Worm (Caenorhabditis elegans) whole organism, L3 larva: ENCODE measurements around the gene F56C4.2.
A peak's percentile ranks its signal among the peaks of the same experiment; 100 is the strongest.

Experiments used
- R02D3.7 ChIP-seq: fragments of 150-350 bp; optimal IDR thresholded peaks from 2 replicates; lab custom pipeline; 2014; ENCODE audit warnings: missing biosample characterization, missing genetic modification characterization
- ZK546.5 ChIP-seq: sonication (generic microtip); optimal IDR thresholded peaks from 2 replicates; lab custom pipeline; 2017; ENCODE audit warnings: missing biosample characterization, missing genetic modification characterization
- ama-1 ChIP-seq: fragments of 150-350 bp; optimal IDR thresholded peaks from 2 replicates; lab custom pipeline; 2018
- ceh-16 ChIP-seq: sonication (generic microtip); optimal IDR thresholded peaks from 2 replicates; lab custom pipeline; 2017; ENCODE audit warnings: missing biosample characterization, missing genetic modification characterization
- ceh-9 ChIP-seq: sonication (generic microtip); optimal IDR thresholded peaks from 2 replicates; lab custom pipeline; 2018; ENCODE audit warnings: missing biosample characterization, missing genetic modification characterization
- daf-12 ChIP-seq: fragments of 150-350 bp; optimal IDR thresholded peaks from 2 replicates; lab custom pipeline; 2014; ENCODE audit warnings: missing biosample characterization, missing genetic modification reagents, missing genetic modification characterization
- elt-1 ChIP-seq: fragments of 150-350 bp; optimal IDR thresholded peaks from 2 replicates; lab custom pipeline; 2014; ENCODE audit warnings: missing biosample characterization, missing genetic modification characterization
- elt-2 ChIP-seq: sonication (generic microtip); optimal IDR thresholded peaks from 2 replicates; lab custom pipeline; 2016; ENCODE audit warnings: missing genetic modification reagents, mild to moderate bottlenecking, missing genetic modification characterization, missing compliant biosample characterization
- elt-3 ChIP-seq, 3 experiments: fragments of 150-350 bp in 1 of 3; sonication (generic microtip) in 2 of 3; optimal IDR thresholded peaks; 2 replicates in 2 of 3; 4 replicates in 1 of 3; lab custom pipeline; 2014 to 2017; ENCODE audit warnings: missing biosample characterization in 3 of 3, missing genetic modification characterization in 3 of 3
- fkh-10 ChIP-seq: sonication (generic microtip); optimal IDR thresholded peaks from 2 replicates; lab custom pipeline; 2017; ENCODE audit warnings: missing biosample characterization, missing genetic modification reagents, missing genetic modification characterization
- fkh-2 ChIP-seq: fragments of 150-350 bp; optimal IDR thresholded peaks from 2 replicates; lab custom pipeline; 2014; ENCODE audit warnings: missing biosample characterization, missing genetic modification reagents, missing genetic modification characterization
- hmg-11 ChIP-seq: sonication (generic microtip); optimal IDR thresholded peaks from 2 replicates; lab custom pipeline; 2016; ENCODE audit warnings: missing genetic modification characterization, missing compliant biosample characterization
- jun-1 ChIP-seq: fragments of 150-350 bp; optimal IDR thresholded peaks from 2 replicates; lab custom pipeline; 2014; ENCODE audit warnings: missing biosample characterization, missing genetic modification reagents, missing genetic modification characterization
- lin-15B ChIP-seq: fragments of 150-350 bp; optimal IDR thresholded peaks from 2 replicates; lab custom pipeline; 2014; ENCODE audit warnings: missing biosample characterization, missing genetic modification characterization
- lsy-12 ChIP-seq: sonication (generic microtip); optimal IDR thresholded peaks from 2 replicates; lab custom pipeline; 2016; ENCODE audit warnings: mild to moderate bottlenecking, missing genetic modification characterization, missing compliant biosample characterization
- mdl-1 ChIP-seq: fragments of 150-350 bp; optimal IDR thresholded peaks from 2 replicates; lab custom pipeline; 2014; ENCODE audit warnings: missing biosample characterization, missing genetic modification characterization
- nhr-237 ChIP-seq: fragments of 150-350 bp; optimal IDR thresholded peaks from 2 replicates; lab custom pipeline; 2014; ENCODE audit warnings: missing biosample characterization, missing genetic modification characterization
- nhr-25 ChIP-seq: sonication (generic microtip); optimal IDR thresholded peaks from 2 replicates; lab custom pipeline; 2017; ENCODE audit warnings: missing biosample characterization, missing genetic modification characterization
- nhr-43 ChIP-seq: sonication (generic microtip); optimal IDR thresholded peaks from 2 replicates; lab custom pipeline; 2016; ENCODE audit warnings: mild to moderate bottlenecking, missing genetic modification characterization, missing compliant biosample characterization; ENCODE audit not compliant: poor library complexity, severe bottlenecking
- nhr-67 ChIP-seq: fragments of 150-350 bp; optimal IDR thresholded peaks from 2 replicates; lab custom pipeline; 2014; ENCODE audit warnings: missing biosample characterization, missing genetic modification characterization
- nhr-77 ChIP-seq: fragments of 150-350 bp; optimal IDR thresholded peaks from 2 replicates; lab custom pipeline; 2014; ENCODE audit warnings: missing biosample characterization, missing genetic modification characterization
- pqm-1 ChIP-seq: fragments of 150-350 bp; optimal IDR thresholded peaks from 2 replicates; lab custom pipeline; 2017; ENCODE audit warnings: missing biosample characterization, missing genetic modification characterization, inconsistent platforms
- sea-2 ChIP-seq: fragments of 150-350 bp; sonication (generic microtip); optimal IDR thresholded peaks from 4 replicates; lab custom pipeline; 2014; ENCODE audit warnings: missing biosample characterization, missing genetic modification reagents, missing genetic modification characterization
- skn-1 ChIP-seq: fragments of 150-350 bp; optimal IDR thresholded peaks from 2 replicates; lab custom pipeline; 2014; ENCODE audit warnings: missing biosample characterization, missing genetic modification characterization
- snpc-4 ChIP-seq: fragments of 150-350 bp; optimal IDR thresholded peaks from 2 replicates; lab custom pipeline; 2014; ENCODE audit warnings: missing biosample characterization, missing genetic modification characterization
- tbx-2 ChIP-seq: sonication (generic microtip); optimal IDR thresholded peaks from 2 replicates; lab custom pipeline; 2016; ENCODE audit warnings: mild to moderate bottlenecking, missing genetic modification characterization, missing compliant biosample characterization
- unc-39 ChIP-seq: sonication (generic microtip); optimal IDR thresholded peaks from 4 replicates; lab custom pipeline; 2017; ENCODE audit warnings: missing biosample characterization, missing genetic modification characterization
- unc-62 ChIP-seq: fragments of 150-350 bp; sonication (generic microtip); optimal IDR thresholded peaks from 4 replicates; lab custom pipeline; 2014; ENCODE audit warnings: missing biosample characterization, missing genetic modification reagents, missing genetic modification characterization
- zag-1 ChIP-seq: fragments of 150-350 bp; optimal IDR thresholded peaks from 2 replicates; lab custom pipeline; 2014; ENCODE audit warnings: missing biosample characterization, missing genetic modification characterization
- ztf-11 ChIP-seq: fragments of 150-350 bp; optimal IDR thresholded peaks from 2 replicates; lab custom pipeline; 2014; ENCODE audit warnings: missing biosample characterization, missing genetic modification characterization
- ztf-4 ChIP-seq: fragments of 150-350 bp; optimal IDR thresholded peaks from 2 replicates; lab custom pipeline; 2014; ENCODE audit warnings: missing biosample characterization, missing genetic modification characterization

F56C4.2 gene

DNA sequence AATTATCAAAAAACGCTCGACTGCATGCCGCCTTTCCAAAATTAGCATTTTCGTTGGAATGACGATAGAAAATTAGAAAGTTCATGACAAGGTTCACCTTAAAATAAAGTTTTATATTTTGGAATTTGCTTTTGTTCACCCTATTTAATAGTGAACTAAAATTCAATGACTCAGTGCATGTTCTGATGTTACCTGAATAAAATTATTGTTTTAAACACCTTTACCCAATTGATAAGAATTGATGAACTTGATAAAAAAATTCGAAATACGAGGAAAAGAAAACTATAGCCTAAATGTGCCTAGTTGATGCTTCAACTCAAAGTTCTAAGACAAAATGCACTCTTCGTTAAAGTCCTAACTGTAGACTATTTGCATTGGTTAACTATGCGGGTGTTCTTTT is 22.0 kb downstream of the F56C4.2 start:
- TF ChIP-seq pqm-1, result peak; percentile 51
- no peak for TF ChIP-seq lsy-12 (tag; lab: Kevin White, UChicago)

DNA sequence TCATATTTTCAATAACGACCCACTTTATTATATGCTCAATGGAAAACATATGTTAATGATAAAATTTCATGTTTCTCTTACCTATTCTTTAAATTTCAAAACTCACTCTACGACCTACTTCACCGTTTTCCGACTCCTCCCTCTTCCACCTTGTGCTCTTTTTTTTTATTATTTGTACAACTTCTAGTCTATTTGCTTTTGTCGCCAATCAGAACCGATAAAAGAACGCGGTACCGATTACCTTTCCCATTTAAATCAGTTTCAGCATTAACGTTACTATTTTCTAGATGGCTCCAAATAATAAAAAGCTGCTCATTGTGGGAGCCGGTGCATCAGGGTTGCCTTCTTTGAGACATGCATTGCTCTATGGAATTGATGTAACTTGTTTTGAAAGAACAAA is 22.7 kb downstream of the F56C4.2 start, which contains the start of gene fmo-1:
TSS of gene fmo-1 (plus strand) at position 98 of the 400 bp plus-strand sequence.
- TF ChIP-seq ztf-4 (tag; lab: Kevin White, UChicago), result no peak
- no peak for TF ChIP-seq hmg-11 (tag; lab: Kevin White, UChicago)
- no peak for TF ChIP-seq fkh-2
- peak; percentile 57 for TF ChIP-seq elt-2 (tag; lab: Kevin White, UChicago)
- TF ChIP-seq nhr-25 (tag; lab: Kevin White, UChicago), result no peak
- no peak for TF ChIP-seq sea-2 (GFP tag; lab: Kevin White, UChicago)
- peak; percentile 66 for TF ChIP-seq pqm-1
- TF ChIP-seq, all 47 proteins: peak for 2

DNA sequence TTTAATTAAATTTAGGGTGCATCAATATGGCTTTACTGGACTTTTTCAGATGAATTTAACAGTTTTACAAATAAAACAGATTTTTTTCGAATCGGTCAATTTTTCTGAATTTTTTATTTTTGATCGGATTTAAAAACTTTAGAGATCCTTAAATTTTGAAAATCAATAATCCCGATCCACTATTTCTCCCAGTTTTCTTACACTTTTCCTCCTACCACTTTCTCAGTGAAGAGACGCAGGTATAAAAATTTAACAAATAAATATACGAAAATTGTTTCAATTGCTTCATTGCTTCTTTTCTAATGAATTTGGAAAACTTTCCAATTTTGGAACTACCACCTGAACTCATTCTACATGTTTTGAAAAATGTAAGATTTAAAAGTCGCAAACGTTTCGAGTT is 25.1 kb downstream of the F56C4.2 start, which contains the start of gene K08C7.7:
TSS of gene K08C7.7 (plus strand) at position 301 of the 400 bp plus-strand sequence.
- TF ChIP-seq mdl-1 (tag; lab: Kevin White, UChicago), result no peak
- no peak for TF ChIP-seq daf-12 (tag; lab: Kevin White, UChicago)
- no peak for TF ChIP-seq skn-1 (tag; lab: Kevin White, UChicago)
- TF ChIP-seq nhr-77 (tag; lab: Kevin White, UChicago), result no peak
- TF ChIP-seq elt-1 (tag; lab: Kevin White, UChicago), result no peak

DNA sequence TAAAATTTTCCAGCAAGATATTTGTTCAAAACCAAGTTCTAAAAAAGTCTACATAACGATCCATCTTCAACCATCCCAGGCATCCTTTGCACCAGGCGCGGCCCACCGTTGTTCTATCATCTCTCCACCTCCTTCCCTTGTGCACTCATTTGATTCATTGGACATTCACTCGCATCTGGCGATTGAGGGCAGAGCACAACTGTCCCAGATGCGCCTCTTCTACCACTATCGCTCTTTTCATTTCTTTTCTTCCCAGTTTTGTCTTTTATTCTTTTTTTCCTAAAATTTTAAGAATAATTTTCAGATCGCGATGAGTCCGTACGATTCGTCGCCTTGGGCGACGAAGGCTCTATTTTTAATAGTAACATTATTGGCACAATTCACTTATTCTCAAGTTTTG is 27.4 kb downstream of the F56C4.2 start, which contains the start of gene epi-1:
TSS of gene epi-1 (plus strand) at position 301 of the 400 bp plus-strand sequence.
- TF ChIP-seq hmg-11 (tag; lab: Kevin White, UChicago), result no peak
- no peak for TF ChIP-seq daf-12 (tag; lab: Kevin White, UChicago)
- TF ChIP-seq unc-39 (tag; lab: Kevin White, UChicago), result no peak
- TF ChIP-seq fkh-10 (GFP tag; lab: Kevin White, UChicago), result no peak
- TF ChIP-seq ama-1 (lab: Kevin White, UChicago), result no peak
- TF ChIP-seq skn-1 (tag; lab: Kevin White, UChicago), result no peak
- TF ChIP-seq ceh-16 (tag; lab: Kevin White, UChicago), result no peak
- TF ChIP-seq R02D3.7 (tag; lab: Kevin White, UChicago), result no peak
- TF ChIP-seq pqm-1, result no peak
- no peak for TF ChIP-seq ztf-4 (tag; lab: Kevin White, UChicago)
- no peak for TF ChIP-seq fkh-2
- no peak for TF ChIP-seq ZK546.5 (tag; lab: Kevin White, UChicago)
- TF ChIP-seq, all 47 proteins: peak for 0

DNA sequence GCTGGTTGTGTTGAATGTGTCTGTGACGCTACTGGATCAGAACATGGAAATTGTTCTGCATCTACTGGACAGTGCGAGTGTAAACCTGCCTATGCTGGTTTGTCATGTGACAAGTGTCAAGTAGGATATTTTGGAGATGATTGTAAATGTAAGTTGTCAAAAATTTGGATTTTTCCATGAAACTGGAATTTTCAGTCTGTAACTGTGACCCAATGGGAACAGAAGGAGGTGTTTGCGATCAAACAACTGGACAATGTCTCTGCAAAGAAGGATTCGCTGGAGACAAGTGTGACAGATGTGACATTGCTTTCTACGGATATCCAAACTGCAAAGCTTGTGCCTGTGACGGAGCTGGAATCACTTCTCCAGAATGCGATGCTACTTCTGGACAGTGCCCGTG is 29.5 kb downstream of the F56C4.2 start:
- TF ChIP-seq snpc-4 (no peak), ztf-11 (tag; lab: Kevin White, UChicago) (no peak), nhr-25 (tag; lab: Kevin White, UChicago) (no peak), ZK546.5 (tag; lab: Kevin White, UChicago) (no peak)
- TF ChIP-seq, all 47 proteins: peak for 0

DNA sequence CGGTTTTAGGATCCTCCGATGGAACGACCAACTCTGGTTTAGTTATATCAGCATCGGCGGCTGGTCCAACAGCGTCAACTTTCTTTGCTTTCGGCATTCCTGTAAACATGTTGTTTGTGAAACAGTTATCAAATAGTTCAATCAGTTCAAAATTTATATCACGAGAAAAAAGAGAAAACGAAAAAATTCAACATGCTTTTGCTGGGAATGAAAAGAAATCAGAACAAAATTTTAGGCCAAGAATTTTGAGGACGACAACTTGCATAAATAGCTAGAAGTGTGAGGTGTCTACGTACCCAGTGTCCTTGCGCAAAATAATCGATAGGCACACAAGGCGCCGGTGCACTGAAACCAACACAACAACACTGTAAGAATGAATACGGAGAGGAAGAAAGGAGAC is 41.3 kb downstream of the F56C4.2 start, which contains the start of gene K08C7.4:
TSS of gene K08C7.4 (minus strand) at position 101 of the 400 bp plus-strand sequence.
- TF ChIP-seq lin-15B (tag; lab: Kevin White, UChicago), result no peak
- TF ChIP-seq tbx-2 (tag; lab: Kevin White, UChicago), result no peak
- TF ChIP-seq nhr-67 (tag; lab: Kevin White, UChicago), result no peak
- no peak for TF ChIP-seq skn-1 (tag; lab: Kevin White, UChicago)
- TF ChIP-seq sea-2 (GFP tag; lab: Kevin White, UChicago), result no peak
- TF ChIP-seq unc-62 (GFP tag; lab: Kevin White, UChicago), result no peak
- no peak for TF ChIP-seq lsy-12 (tag; lab: Kevin White, UChicago)
- TF ChIP-seq fkh-2, result no peak
- TF ChIP-seq ceh-9 (tag; lab: Kevin White, UChicago), result no peak
- no peak for TF ChIP-seq hmg-11 (tag; lab: Kevin White, UChicago)
- TF ChIP-seq ztf-4 (tag; lab: Kevin White, UChicago), result no peak
- TF ChIP-seq zag-1, result no peak
- no peak for TF ChIP-seq nhr-237 (tag; lab: Kevin White, UChicago)
- no peak for TF ChIP-seq R02D3.7 (tag; lab: Kevin White, UChicago)
- TF ChIP-seq, all 47 proteins: peak for 0

DNA sequence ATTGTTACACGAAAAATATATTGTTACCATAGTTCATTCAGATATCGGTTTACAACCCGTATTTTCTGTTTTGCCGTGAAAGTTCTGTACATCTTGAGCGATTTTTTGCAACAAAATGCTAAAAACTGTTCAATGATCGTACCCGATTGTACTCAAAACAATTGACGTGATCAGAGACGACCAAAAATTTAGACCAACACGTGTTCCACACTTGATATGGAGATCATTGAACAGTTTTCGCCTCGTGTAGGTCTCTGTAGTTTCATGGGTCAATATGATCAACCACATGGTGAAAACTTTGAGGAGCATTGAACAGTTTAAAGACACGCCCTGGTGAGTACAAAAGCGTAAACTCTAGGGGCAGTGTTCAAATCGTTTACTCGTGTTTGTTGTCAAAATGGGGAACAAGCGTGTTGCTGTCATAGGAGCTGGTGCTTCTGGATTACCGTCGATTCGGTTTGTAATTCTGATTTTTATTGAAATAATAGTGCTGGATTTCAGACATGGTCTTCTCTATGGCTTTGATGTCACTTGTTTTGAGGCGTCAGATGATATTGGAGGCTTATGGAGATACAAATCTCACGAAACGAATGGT is 43.2 kb downstream of the F56C4.2 start, which contains the start of gene fmo-2:
TSS of gene fmo-2 (plus strand) at position 370 of the 595 bp plus-strand sequence.
- no peak for TF ChIP-seq hmg-11 (tag; lab: Kevin White, UChicago)
- TF ChIP-seq elt-3 (tag; optimal IDR thresholded peaks at IDR 0.05; lab: Kevin White, UChicago), result no peak
- peak; percentile 91 for TF ChIP-seq pqm-1
- peak; percentile 15 for TF ChIP-seq nhr-43
- peak; percentile 43 for TF ChIP-seq elt-2 (tag; lab: Kevin White, UChicago)
- peak; percentile 29 for TF ChIP-seq mdl-1 (tag; lab: Kevin White, UChicago)
- peak; percentile 81 for TF ChIP-seq jun-1 (tag; lab: Kevin White, UChicago)
